Comparison of ENCODE assay signal across 3 fruit fly cellular contexts in genomic region chrX:191046-191445, dm6.
TF ChIP-seq lines count a peak whose summit lies in the region.

No protein-coding gene starts in this region.

TF ChIP-seq in whole organism, prepupa, 60 proteins besides CTCF, POLR2A, EP300 and RAD21:
- TF ChIP-seq CG10631 (GFP tag; optimal IDR thresholded peaks at IDR 0.05; lab: Kevin White, UChicago) (peak; percentile 44), Sox14 (GFP tag; optimal IDR thresholded peaks at IDR 0.05; lab: Kevin White, UChicago) (no peak), Hr4 (GFP tag; optimal IDR thresholded peaks at IDR 0.05; lab: Kevin White, UChicago) (no peak), topi (GFP tag; optimal IDR thresholded peaks at IDR 0.05; lab: Kevin White, UChicago) (no peak), Eip78C (GFP tag; lab: Kevin White, UChicago) (peak; percentile 60), CG8119 (GFP tag; IDR thresholded peaks at IDR 0.05; lab: Robert Waterston, UW) (no peak), CG31627 (GFP tag; optimal IDR thresholded peaks at IDR 0.05; lab: Kevin White, UChicago) (no peak)

TF ChIP-seq in whole organism, pupa, 21 proteins besides CTCF, POLR2A, EP300 and RAD21:
- TF ChIP-seq CG14655 (GFP tag; optimal IDR thresholded peaks at IDR 0.05; lab: Kevin White, UChicago), result peak; percentile 69
- no peak for TF ChIP-seq Pif1A (GFP tag; optimal IDR thresholded peaks at IDR 0.05; lab: Kevin White, UChicago)
- TF ChIP-seq Ets98B (GFP tag; IDR thresholded peaks at IDR 0.05; lab: Robert Waterston, UW), result no peak
- TF ChIP-seq CG17806 (tag; optimal IDR thresholded peaks at IDR 0.05; lab: Kevin White, UChicago), result peak; percentile 8
- peak; percentile 44 for TF ChIP-seq CG8301 (tag; optimal IDR thresholded peaks at IDR 0.05; lab: Kevin White, UChicago)
- TF ChIP-seq Pif1B (GFP tag; optimal IDR thresholded peaks at IDR 0.05; lab: Kevin White, UChicago), result peak; percentile 6
- TF ChIP-seq CG9948 (tag; optimal IDR thresholded peaks at IDR 0.05; lab: Kevin White, UChicago), result peak; percentile 37

TF ChIP-seq in whole organism, wandering third instar larva, 38 proteins besides CTCF, POLR2A, EP300 and RAD21:
- TF ChIP-seq psq (GFP tag; optimal IDR thresholded peaks at IDR 0.05; lab: Kevin White, UChicago) (peak; percentile 2), GATAd (GFP tag; optimal IDR thresholded peaks at IDR 0.05; lab: Kevin White, UChicago) (no peak)
TF ChIP-seq in whole organism, wandering third instar larva: peak in this region for 1.
